Worm (Caenorhabditis elegans): ENCODE data around the gene tag-314.

Gene tag-314

DNA sequence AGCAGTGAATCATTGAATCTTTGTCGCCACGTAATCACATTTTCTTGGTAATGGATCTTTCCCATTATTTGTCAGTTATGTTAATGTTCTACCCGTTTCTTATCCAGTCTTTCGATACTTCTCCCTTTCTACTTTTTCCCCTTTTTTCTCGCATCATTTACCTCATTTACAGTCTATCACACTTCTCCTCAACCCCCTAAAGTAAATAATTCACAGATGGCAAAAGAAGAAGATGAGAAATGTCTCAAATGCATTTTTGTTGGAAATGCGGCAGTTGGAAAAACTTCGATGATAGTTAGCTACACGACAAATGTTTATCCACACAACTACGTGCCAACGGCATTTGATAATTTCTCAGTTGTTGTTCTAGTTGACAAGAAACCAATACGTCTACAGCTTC, 33.6 kb upstream of the tag-314 start, which contains the start of gene chw-1:
Gene chw-1 (plus strand): TSS at position 217 of the 400 bp plus-strand sequence.
- TF ChIP-seq tra-4 (tag; optimal IDR thresholded peaks at IDR 0.05) (no peak), tbx-37 (GFP tag; conservative IDR thresholded peaks at IDR 0.05) (no peak), sea-1 (GFP tag; conservative IDR thresholded peaks at IDR 0.05) (no peak), hmbx-1 (tag; optimal IDR thresholded peaks at IDR 0.05) (no peak), ets-7 (tag; optimal IDR thresholded peaks at IDR 0.05) (no peak), flt-1 (GFP tag; IDR thresholded peaks at IDR 0.05) (no peak), ama-1 (optimal IDR thresholded peaks at IDR 0.05) (no peak), B0310.2 (tag; optimal IDR thresholded peaks at IDR 0.05) (no peak), F13C5.2 (tag; optimal IDR thresholded peaks at IDR 0.05) (no peak), ceh-13 (GFP tag; optimal IDR thresholded peaks at IDR 0.05) (no peak), tbx-11 (GFP tag; IDR thresholded peaks at IDR 0.05) (no peak), ceh-36 (tag; optimal IDR thresholded peaks at IDR 0.05) (no peak), scrt-1 (GFP tag; IDR thresholded peaks at IDR 0.05) (no peak), pes-1 (GFP tag; IDR thresholded peaks at IDR 0.05) (no peak)

DNA sequence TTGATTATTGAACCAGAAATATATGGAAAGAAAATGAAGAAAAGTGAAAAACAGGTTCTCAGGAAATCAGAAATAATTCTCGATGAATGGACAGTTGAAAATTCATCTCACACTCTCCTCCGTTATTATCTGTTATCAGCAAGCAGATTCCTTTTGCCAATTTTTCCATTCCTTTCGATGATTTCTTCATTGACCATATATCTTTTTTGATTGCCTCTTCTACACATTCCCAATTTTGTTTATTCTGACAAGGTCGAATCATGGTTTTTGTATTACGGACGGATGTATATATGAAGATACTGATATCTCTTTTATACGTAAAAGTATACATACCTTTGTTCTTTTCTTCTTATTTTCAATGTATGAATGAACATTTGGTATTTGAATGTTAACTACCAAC, 32.2 kb upstream of the tag-314 start:
- no peak for TF ChIP-seq ets-7 (tag; optimal IDR thresholded peaks at IDR 0.05)
- no peak for TF ChIP-seq tbx-37 (GFP tag; conservative IDR thresholded peaks at IDR 0.05)
- TF ChIP-seq hnd-1 (tag; optimal IDR thresholded peaks at IDR 0.05), result no peak
- TF ChIP-seq pes-1 (GFP tag; IDR thresholded peaks at IDR 0.05), result no peak

DNA sequence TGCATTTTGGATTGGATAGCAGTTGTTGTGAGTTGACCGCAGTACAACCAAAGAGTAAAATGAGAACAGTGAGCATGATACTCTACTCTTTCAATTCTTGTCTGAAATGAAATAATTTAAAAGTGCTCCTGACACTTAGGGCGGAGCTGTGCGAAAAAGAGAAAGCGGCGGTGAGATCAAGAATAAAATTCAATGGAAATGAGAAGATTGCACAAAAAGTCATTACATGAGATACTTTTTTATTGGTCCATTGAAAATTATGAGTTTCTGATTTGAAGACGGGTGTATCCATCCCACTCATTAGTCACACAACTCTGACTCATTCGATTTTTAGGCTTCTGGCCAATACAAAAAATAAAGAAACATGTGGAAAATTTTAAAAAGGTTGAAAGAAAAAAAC, 28.7 kb upstream of the tag-314 start, which contains the start of gene F22E12.1:
Gene F22E12.1 (minus strand): TSS at position 101 of the 400 bp plus-strand sequence.
- TF ChIP-seq ceh-13 (GFP tag; optimal IDR thresholded peaks at IDR 0.05) (no peak), pes-1 (GFP tag; IDR thresholded peaks at IDR 0.05) (no peak), ets-7 (tag; optimal IDR thresholded peaks at IDR 0.05) (no peak), B0310.2 (tag; optimal IDR thresholded peaks at IDR 0.05) (no peak), hmg-4 (GFP tag; optimal IDR thresholded peaks at IDR 0.05) (no peak), aly-1 (tag; optimal IDR thresholded peaks at IDR 0.05) (no peak), sea-1 (GFP tag; conservative IDR thresholded peaks at IDR 0.05) (no peak), F13C5.2 (tag; optimal IDR thresholded peaks at IDR 0.05) (no peak), hmbx-1 (tag; optimal IDR thresholded peaks at IDR 0.05) (no peak), hnd-1 (tag; optimal IDR thresholded peaks at IDR 0.05) (no peak), tbx-37 (GFP tag; conservative IDR thresholded peaks at IDR 0.05) (no peak), scrt-1 (GFP tag; IDR thresholded peaks at IDR 0.05) (no peak), ama-1 (optimal IDR thresholded peaks at IDR 0.05) (no peak)

DNA sequence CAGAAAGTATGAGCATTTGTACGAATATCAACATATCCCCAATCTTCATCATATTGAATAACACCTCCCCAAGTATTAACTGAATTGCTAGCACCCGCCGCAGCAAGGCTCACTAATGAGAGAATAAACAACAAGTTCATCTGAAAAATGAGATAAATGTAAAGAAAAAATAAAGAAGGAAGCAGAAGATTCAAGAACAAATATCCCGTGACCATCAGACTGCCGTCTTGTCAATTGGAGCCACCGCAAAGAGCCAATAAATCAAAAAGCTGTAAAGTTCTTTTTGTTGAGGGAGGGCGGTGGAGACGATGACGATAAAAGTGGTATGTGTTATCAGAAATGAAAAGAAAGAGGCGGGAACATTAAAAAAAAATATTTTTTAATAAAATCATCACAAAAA, 25.0 kb upstream of the tag-314 start, which contains the start of gene Y32F6A.5:
Gene Y32F6A.5 (minus strand): TSS at position 140 of the 400 bp plus-strand sequence.
- no peak for TF ChIP-seq tra-4 (tag; optimal IDR thresholded peaks at IDR 0.05)
- no peak for TF ChIP-seq sea-1 (GFP tag; conservative IDR thresholded peaks at IDR 0.05)
- no peak for TF ChIP-seq flt-1 (GFP tag; IDR thresholded peaks at IDR 0.05)
- TF ChIP-seq scrt-1 (GFP tag; IDR thresholded peaks at IDR 0.05), result no peak
- TF ChIP-seq F13C5.2 (tag; optimal IDR thresholded peaks at IDR 0.05), result no peak
- TF ChIP-seq tbx-11 (GFP tag; IDR thresholded peaks at IDR 0.05), result no peak
- no peak for TF ChIP-seq aly-1 (tag; optimal IDR thresholded peaks at IDR 0.05)
- TF ChIP-seq pes-1 (GFP tag; IDR thresholded peaks at IDR 0.05), result no peak
- no peak for TF ChIP-seq ceh-36 (tag; optimal IDR thresholded peaks at IDR 0.05)
- no peak for TF ChIP-seq hnd-1 (tag; optimal IDR thresholded peaks at IDR 0.05)
- TF ChIP-seq tbx-37 (GFP tag; conservative IDR thresholded peaks at IDR 0.05), result no peak
- no peak for TF ChIP-seq ama-1 (optimal IDR thresholded peaks at IDR 0.05)
- TF ChIP-seq ceh-13 (GFP tag; optimal IDR thresholded peaks at IDR 0.05), result no peak

DNA sequence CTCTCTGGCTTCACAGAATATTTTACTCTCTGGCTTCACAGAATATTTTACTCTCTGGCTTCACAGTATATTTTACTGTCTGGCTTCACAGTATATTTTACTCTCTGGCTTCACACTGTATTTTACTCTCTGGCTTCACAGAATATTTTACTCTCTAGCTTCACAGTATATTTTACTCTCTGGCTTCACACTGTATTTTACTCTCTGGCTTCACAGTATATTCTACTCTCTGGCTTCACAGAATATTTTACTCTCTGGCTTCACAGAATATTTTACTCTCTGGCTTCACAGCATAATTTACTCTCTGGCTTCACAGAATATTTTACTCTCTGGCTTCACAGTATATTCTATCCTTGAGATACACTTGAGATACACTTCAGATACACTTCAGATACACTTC, 21.8 kb upstream of the tag-314 start:
- TF ChIP-seq sea-1 (GFP tag; conservative IDR thresholded peaks at IDR 0.05) (0 out of 2 replicates have a peak, but pooled peaks have one; percentile 44), flt-1 (GFP tag; IDR thresholded peaks at IDR 0.05) (peak; percentile 71), tbx-11 (GFP tag; IDR thresholded peaks at IDR 0.05) (peak; percentile 58; the same call in 1 of the 2 replicates), tbx-37 (GFP tag; conservative IDR thresholded peaks at IDR 0.05) (peak; percentile 77; the same call in 1 of the 2 replicates)

DNA sequence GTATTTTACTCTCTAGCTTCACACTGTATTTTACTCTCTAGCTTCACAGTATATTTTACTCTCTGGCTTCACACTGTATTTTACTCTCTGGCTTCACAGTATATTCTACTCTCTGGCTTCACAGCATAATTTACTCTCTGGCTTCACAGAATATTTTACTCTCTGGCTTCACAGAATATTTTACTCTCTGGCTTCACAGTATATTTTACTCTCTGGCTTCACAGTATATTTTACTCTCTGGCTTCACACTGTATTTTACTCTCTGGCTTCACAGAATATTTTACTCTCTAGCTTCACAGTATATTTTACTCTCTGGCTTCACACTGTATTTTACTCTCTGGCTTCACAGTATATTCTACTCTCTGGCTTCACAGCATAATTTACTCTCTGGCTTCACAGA, 21.4 kb upstream of the tag-314 start:
- TF ChIP-seq tbx-37 (GFP tag; conservative IDR thresholded peaks at IDR 0.05), result peak; percentile 40

DNA sequence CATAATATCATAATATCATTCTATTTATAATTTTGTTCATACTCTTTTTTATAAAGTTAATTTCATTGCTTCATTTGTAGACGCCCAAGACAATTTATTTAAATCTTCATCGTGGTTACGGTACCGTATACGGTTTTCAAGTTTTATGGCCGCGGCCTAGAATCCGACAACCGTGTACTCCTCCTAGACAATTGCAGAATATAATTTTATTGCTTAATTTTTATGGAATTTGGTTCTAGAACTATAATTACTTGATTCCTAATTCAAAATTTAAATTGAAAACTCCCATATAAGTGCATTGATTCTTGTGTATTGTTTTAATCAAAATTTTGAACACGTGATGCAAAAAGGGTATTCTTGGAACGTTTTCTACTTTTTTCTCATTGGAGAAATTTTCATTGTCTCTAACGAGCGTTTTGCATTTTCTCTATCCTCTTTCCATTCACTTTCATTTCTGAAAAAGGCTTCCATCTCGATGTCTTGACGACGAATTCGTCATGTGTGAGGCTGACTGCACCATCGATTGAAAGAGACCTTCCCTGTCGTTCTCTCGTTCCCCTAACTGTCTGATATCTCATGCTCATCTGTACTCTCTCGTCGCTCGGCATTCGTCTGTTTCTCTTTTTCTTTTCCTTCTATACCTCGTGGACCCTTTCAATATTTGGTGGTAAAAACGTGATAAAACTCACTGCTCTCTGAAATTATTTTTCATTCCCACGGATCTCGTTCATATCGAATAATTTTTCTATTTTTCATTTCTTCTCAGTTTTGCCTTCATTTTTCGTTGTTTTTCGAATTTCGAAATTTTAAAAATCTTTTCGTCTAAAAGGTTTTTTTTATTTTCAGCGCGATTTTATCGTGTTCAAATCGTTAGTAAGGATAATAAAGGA, 12.9 kb upstream of the tag-314 start, which contains the start of gene pap-1:
Gene pap-1 (plus strand): TSS at position 840 of the 890 bp plus-strand sequence.
- TF ChIP-seq pes-1 (GFP tag; IDR thresholded peaks at IDR 0.05), result no peak
- no peak for TF ChIP-seq ama-1 (optimal IDR thresholded peaks at IDR 0.05)
- no peak for TF ChIP-seq sea-1 (GFP tag; conservative IDR thresholded peaks at IDR 0.05)
- no peak for TF ChIP-seq ets-7 (tag; optimal IDR thresholded peaks at IDR 0.05)
- TF ChIP-seq flt-1 (GFP tag; IDR thresholded peaks at IDR 0.05), result no peak
- TF ChIP-seq scrt-1 (GFP tag; IDR thresholded peaks at IDR 0.05), result no peak
- no peak for TF ChIP-seq ceh-36 (tag; optimal IDR thresholded peaks at IDR 0.05)

DNA sequence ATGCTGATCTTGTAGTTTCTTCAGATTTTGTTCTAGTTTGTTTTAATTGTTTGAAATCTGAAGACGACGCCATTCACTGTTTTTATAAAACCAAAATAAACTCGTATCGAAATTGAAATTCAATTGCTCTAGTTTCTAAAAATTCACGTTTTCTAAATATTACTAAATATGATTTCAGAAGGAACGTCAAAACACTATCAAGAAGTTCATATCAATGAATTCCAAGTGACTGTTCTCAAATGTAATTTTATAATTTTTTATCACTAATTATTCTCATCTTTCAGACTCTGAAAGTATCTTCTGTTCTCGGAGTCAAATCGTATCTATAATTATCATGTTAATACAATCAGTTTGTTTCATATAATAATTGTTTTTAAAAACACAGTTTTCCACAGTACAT, 12.2 kb upstream of the tag-314 start, which contains the start of gene snf-10:
Gene snf-10 (minus strand): TSS at position 101 of the 400 bp plus-strand sequence.
- TF ChIP-seq tbx-37 (GFP tag; conservative IDR thresholded peaks at IDR 0.05), result no peak
- TF ChIP-seq F13C5.2 (tag; optimal IDR thresholded peaks at IDR 0.05), result no peak
- TF ChIP-seq flt-1 (GFP tag; IDR thresholded peaks at IDR 0.05), result no peak
- no peak for TF ChIP-seq ceh-13 (GFP tag; optimal IDR thresholded peaks at IDR 0.05)
- TF ChIP-seq aly-1 (tag; optimal IDR thresholded peaks at IDR 0.05), result no peak
- TF ChIP-seq hmg-4 (GFP tag; optimal IDR thresholded peaks at IDR 0.05), result no peak
- TF ChIP-seq ets-7 (tag; optimal IDR thresholded peaks at IDR 0.05), result no peak
- TF ChIP-seq ama-1 (optimal IDR thresholded peaks at IDR 0.05), result no peak
- no peak for TF ChIP-seq tra-4 (tag; optimal IDR thresholded peaks at IDR 0.05)
- no peak for TF ChIP-seq tbx-11 (GFP tag; IDR thresholded peaks at IDR 0.05)
- no peak for TF ChIP-seq scrt-1 (GFP tag; IDR thresholded peaks at IDR 0.05)
- TF ChIP-seq sea-1 (GFP tag; conservative IDR thresholded peaks at IDR 0.05), result no peak
- no peak for TF ChIP-seq pes-1 (GFP tag; IDR thresholded peaks at IDR 0.05)
- no peak for TF ChIP-seq ceh-36 (tag; optimal IDR thresholded peaks at IDR 0.05)
- TF ChIP-seq hmbx-1 (tag; optimal IDR thresholded peaks at IDR 0.05), result no peak
- no peak for TF ChIP-seq hnd-1 (tag; optimal IDR thresholded peaks at IDR 0.05)
- TF ChIP-seq B0310.2 (tag; optimal IDR thresholded peaks at IDR 0.05), result no peak

Data from whole organism, early embryonic.